Fruit fly (Drosophila melanogaster) whole organism, embryonic: Measurements from ENCODE around the gene sll.

Source experiments
- Adf1 ChIP-seq: fragments of 200-800 bp; sonication (Bioruptor generic); IDR thresholded peaks from 2 replicates; pipeline ENCODE4 v1.3.6; 2022; ENCODE audit warnings: missing biosample characterization, missing genetic modification characterization
- Aef1 ChIP-seq: fragments of 200-800 bp; sonication (Bioruptor generic); IDR thresholded peaks from 3 replicates; pipeline ENCODE4 v1.3.6; 2022; ENCODE audit warnings: missing biosample characterization, missing genetic modification characterization
- Atf6 ChIP-seq: fragments of 200-800 bp; sonication (Bioruptor generic); IDR thresholded peaks from 2 replicates; pipeline ENCODE4 v1.3.6; 2022; ENCODE audit warnings: missing biosample characterization, missing genetic modification characterization
- CG10321 ChIP-seq: fragments of 200-800 bp; sonication (Bioruptor generic); IDR thresholded peaks from 2 replicates; pipeline ENCODE4 v1.3.6; 2022; ENCODE audit warnings: missing biosample characterization, missing genetic modification characterization
- CG10462 ChIP-seq: fragments of 200-800 bp; sonication (Bioruptor generic); optimal IDR thresholded peaks from 2 replicates; lab custom pipeline; 2016; ENCODE audit warnings: missing biosample characterization, missing genetic modification characterization
- CG10565 ChIP-seq: fragments of 200-800 bp; sonication (Bioruptor generic); optimal IDR thresholded peaks from 3 replicates; lab custom pipeline; 2016; ENCODE audit warnings: missing biosample characterization, mild to moderate bottlenecking, missing genetic modification characterization
- CG10654 ChIP-seq: fragments of 200-800 bp; sonication (Bioruptor generic); optimal IDR thresholded peaks from 2 replicates; lab custom pipeline; 2016; ENCODE audit warnings: missing biosample characterization, missing genetic modification characterization
- CG12391 ChIP-seq: fragments of 200-800 bp; sonication (Bioruptor generic); optimal IDR thresholded peaks from 3 replicates; lab custom pipeline; 2018; ENCODE audit warnings: missing biosample characterization, mild to moderate bottlenecking, missing genetic modification characterization, moderate library complexity
- CG12769 ChIP-seq: fragments of 200-800 bp; sonication (Bioruptor generic); optimal IDR thresholded peaks from 2 replicates; lab custom pipeline; 2019; ENCODE audit warnings: missing biosample characterization, mild to moderate bottlenecking, missing genetic modification characterization, moderate library complexity
- CG13296 ChIP-seq: fragments of 200-800 bp; sonication (Bioruptor generic); optimal IDR thresholded peaks from 3 replicates; lab custom pipeline; 2018; ENCODE audit warnings: missing biosample characterization, mild to moderate bottlenecking, missing genetic modification characterization
- CG15269 ChIP-seq: fragments of 200-800 bp; sonication (Bioruptor generic); optimal IDR thresholded peaks from 2 replicates; lab custom pipeline; 2018; ENCODE audit warnings: missing biosample characterization, mild to moderate bottlenecking, missing genetic modification characterization, moderate library complexity
- CG1647 ChIP-seq: fragments of 200-800 bp; sonication (Bioruptor generic); optimal IDR thresholded peaks from 3 replicates; lab custom pipeline; 2016; ENCODE audit warnings: missing biosample characterization, missing genetic modification characterization
- CG17359 ChIP-seq: fragments of 200-800 bp; sonication (Bioruptor generic); optimal IDR thresholded peaks from 3 replicates; lab custom pipeline; 2018; ENCODE audit warnings: missing biosample characterization, mild to moderate bottlenecking, missing genetic modification characterization, moderate library complexity
- CG17385 ChIP-seq: fragments of 200-800 bp; sonication (Bioruptor generic); optimal IDR thresholded peaks from 3 replicates; lab custom pipeline; 2018; ENCODE audit warnings: missing biosample characterization, mild to moderate bottlenecking, missing genetic modification characterization
- CG18599 ChIP-seq: fragments of 200-800 bp; sonication (Bioruptor generic); optimal IDR thresholded peaks from 3 replicates; lab custom pipeline; 2017; ENCODE audit warnings: missing biosample characterization, missing genetic modification characterization, mild to moderate bottlenecking, moderate library complexity, missing genetic modification reagents
- CG30431 ChIP-seq: fragments of 200-800 bp; sonication (Bioruptor generic); optimal IDR thresholded peaks from 2 replicates; lab custom pipeline; 2017; ENCODE audit warnings: missing biosample characterization, missing genetic modification characterization
- CG31224 ChIP-seq: fragments of 200-800 bp; sonication (Bioruptor generic); IDR thresholded peaks from 2 replicates; pipeline ENCODE4 v1.3.6; 2022; ENCODE audit warnings: missing biosample characterization, missing genetic modification characterization
- CG32767 ChIP-seq: fragments of 200-800 bp; sonication (Bioruptor generic); IDR thresholded peaks from 2 replicates; pipeline ENCODE4 v1.3.6; 2022; ENCODE audit warnings: missing biosample characterization, missing genetic modification characterization
- CG6654 ChIP-seq: fragments of 200-800 bp; sonication (Bioruptor generic); optimal IDR thresholded peaks from 2 replicates; lab custom pipeline; 2017; ENCODE audit warnings: missing biosample characterization, mild to moderate bottlenecking, missing genetic modification characterization
- CG7786 ChIP-seq: fragments of 200-800 bp; sonication (Bioruptor generic); optimal IDR thresholded peaks from 2 replicates; lab custom pipeline; 2016; ENCODE audit warnings: missing biosample characterization, missing genetic modification characterization
- CG7963 ChIP-seq: fragments of 200-800 bp; sonication (Bioruptor generic); IDR thresholded peaks from 3 replicates; pipeline ENCODE4 v1.3.6; 2022; ENCODE audit warnings: missing biosample characterization, missing genetic modification characterization; ENCODE audit not compliant: partially characterized antibody
- CG8478 ChIP-seq: fragments of >200 bp; optimal IDR thresholded peaks from 2 replicates; lab custom pipeline; 2018
- CG8765 ChIP-seq: fragments of 200-800 bp; sonication (Bioruptor generic); IDR thresholded peaks from 2 replicates; pipeline ENCODE4 v1.3.6; 2022; ENCODE audit warnings: missing biosample characterization, missing genetic modification characterization
- CG9609 ChIP-seq: fragments of 200-800 bp; sonication (Bioruptor generic); optimal IDR thresholded peaks from 3 replicates; lab custom pipeline; 2016; ENCODE audit warnings: missing biosample characterization, missing genetic modification characterization
- CkIIα-i1 ChIP-seq: fragments of 200-800 bp; sonication (Bioruptor generic); IDR thresholded peaks from 2 replicates; pipeline ENCODE4 v1.3.6; 2022; ENCODE audit warnings: missing biosample characterization, missing genetic modification characterization
- D19A ChIP-seq: fragments of 200-800 bp; optimal IDR thresholded peaks from 3 replicates; lab custom pipeline; 2019; ENCODE audit warnings: missing biosample characterization, mild to moderate bottlenecking, missing genetic modification characterization, moderate library complexity
- Doc3 ChIP-seq: fragments of 200-800 bp; sonication (Bioruptor generic); IDR thresholded peaks from 3 replicates; pipeline ENCODE4 v1.3.6; 2022; ENCODE audit warnings: missing biosample characterization, missing genetic modification characterization; ENCODE audit not compliant: partially characterized antibody
- ERR ChIP-seq: fragments of 200-800 bp; sonication (Bioruptor generic); optimal IDR thresholded peaks from 2 replicates; lab custom pipeline; 2016; ENCODE audit warnings: missing biosample characterization, missing genetic modification characterization
- Ets65A ChIP-seq: fragments of 200-800 bp; sonication (Bioruptor generic); peaks from one replicate; lab custom pipeline; 2016; ENCODE audit warnings: missing biosample characterization, missing genetic modification characterization
- Hr78 ChIP-seq, 2 experiments: fragments of 200-800 bp in 1 of 2; fragments of >200 bp in 1 of 2; sonication (Bioruptor generic) in 1 of 2; optimal IDR thresholded peaks; 2 replicates each; lab custom pipeline; 2017 to 2019; ENCODE audit warnings: missing biosample characterization in 2 of 2, missing genetic modification characterization in 2 of 2, mild to moderate bottlenecking in 1 of 2, moderate library complexity in 1 of 2
- Hsf ChIP-seq: fragments of 200-800 bp; sonication (Bioruptor generic); optimal IDR thresholded peaks from 3 replicates; lab custom pipeline; 2016; ENCODE audit warnings: missing biosample characterization, missing genetic modification characterization
- Jarid2 ChIP-seq: fragments of 200-800 bp; sonication (Bioruptor generic); optimal IDR thresholded peaks from 3 replicates; lab custom pipeline; 2017; ENCODE audit warnings: mild to moderate bottlenecking, missing biosample characterization, missing genetic modification reagents, missing genetic modification characterization
- Kr ChIP-seq: fragments of 200-800 bp; sonication (Bioruptor generic); optimal IDR thresholded peaks from 2 replicates; lab custom pipeline; 2017; ENCODE audit warnings: missing biosample characterization, mild to moderate bottlenecking, missing genetic modification characterization
- Mes4 ChIP-seq: fragments of 200-800 bp; sonication (Bioruptor generic); optimal IDR thresholded peaks from 2 replicates; lab custom pipeline; 2016; ENCODE audit warnings: missing biosample characterization, missing genetic modification characterization
- Neu2 ChIP-seq: fragments of 200-800 bp; sonication (Bioruptor generic); optimal IDR thresholded peaks from 3 replicates; lab custom pipeline; 2016; ENCODE audit warnings: missing biosample characterization, missing genetic modification characterization, borderline replicate concordance
- Rx ChIP-seq: fragments of 200-800 bp; sonication (Bioruptor generic); IDR thresholded peaks from 2 replicates; pipeline ENCODE4 v1.3.6; 2022; ENCODE audit warnings: missing biosample characterization, missing genetic modification characterization
- Sry-β ChIP-seq: fragments of 200-800 bp; sonication (Bioruptor generic); optimal IDR thresholded peaks from 2 replicates; lab custom pipeline; 2018; ENCODE audit warnings: missing biosample characterization, mild to moderate bottlenecking, missing genetic modification characterization, moderate library complexity
- amos ChIP-seq: fragments of 200-800 bp; sonication (Bioruptor generic); IDR thresholded peaks from 2 replicates; pipeline ENCODE4 v1.3.6; 2022; ENCODE audit warnings: missing biosample characterization, missing genetic modification characterization; ENCODE audit not compliant: partially characterized antibody
- cad ChIP-seq: fragments of >200 bp; optimal IDR thresholded peaks from 2 replicates; lab custom pipeline; 2017; ENCODE audit warnings: missing biosample characterization, missing genetic modification characterization
- disco-r ChIP-seq: fragments of 200-800 bp; sonication (Bioruptor generic); optimal IDR thresholded peaks from 2 replicates; lab custom pipeline; 2016; ENCODE audit warnings: missing biosample characterization, missing genetic modification characterization
- gsb ChIP-seq: fragments of 200-800 bp; sonication (Bioruptor generic); IDR thresholded peaks from 2 replicates; pipeline ENCODE4 v1.3.6; 2022; ENCODE audit warnings: missing biosample characterization, missing genetic modification characterization
- inv ChIP-seq: fragments of 200-800 bp; sonication (Bioruptor generic); IDR thresholded peaks from 2 replicates; pipeline ENCODE4 v1.3.6; 2022; ENCODE audit warnings: missing biosample characterization, missing genetic modification characterization; ENCODE audit not compliant: partially characterized antibody
- knrl ChIP-seq: fragments of 200-800 bp; sonication (Bioruptor generic); IDR thresholded peaks from 3 replicates; pipeline ENCODE4 v1.3.6; 2022; ENCODE audit warnings: missing biosample characterization, missing genetic modification characterization; ENCODE audit not compliant: partially characterized antibody
- lab ChIP-seq: fragments of 200-800 bp; sonication (Bioruptor generic); optimal IDR thresholded peaks from 3 replicates; lab custom pipeline; 2017; ENCODE audit warnings: missing biosample characterization, missing genetic modification characterization, mild to moderate bottlenecking, moderate library complexity, missing genetic modification reagents
- nerfin-1 ChIP-seq: fragments of 200-800 bp; sonication (Bioruptor generic); optimal IDR thresholded peaks from 3 replicates; lab custom pipeline; 2019; ENCODE audit warnings: missing biosample characterization, mild to moderate bottlenecking, missing genetic modification characterization, moderate library complexity
- ro ChIP-seq: fragments of 200-800 bp; sonication (Bioruptor generic); IDR thresholded peaks from 2 replicates; pipeline ENCODE4 v1.3.6; 2022; ENCODE audit warnings: missing biosample characterization, missing genetic modification characterization
- salm ChIP-seq: fragments of 200-800 bp; sonication (Bioruptor generic); optimal IDR thresholded peaks from 2 replicates; lab custom pipeline; 2018; ENCODE audit warnings: missing biosample characterization, mild to moderate bottlenecking, missing genetic modification characterization
- sima ChIP-seq: fragments of 200-800 bp; sonication (Bioruptor generic); optimal IDR thresholded peaks from 2 replicates; lab custom pipeline; 2016; ENCODE audit warnings: missing biosample characterization, missing genetic modification characterization
- toy ChIP-seq: fragments of 200-800 bp; sonication (Bioruptor generic); IDR thresholded peaks from 2 replicates; pipeline ENCODE4 v1.3.6; 2022; ENCODE audit warnings: missing biosample characterization, missing genetic modification characterization

The sll gene

DNA sequence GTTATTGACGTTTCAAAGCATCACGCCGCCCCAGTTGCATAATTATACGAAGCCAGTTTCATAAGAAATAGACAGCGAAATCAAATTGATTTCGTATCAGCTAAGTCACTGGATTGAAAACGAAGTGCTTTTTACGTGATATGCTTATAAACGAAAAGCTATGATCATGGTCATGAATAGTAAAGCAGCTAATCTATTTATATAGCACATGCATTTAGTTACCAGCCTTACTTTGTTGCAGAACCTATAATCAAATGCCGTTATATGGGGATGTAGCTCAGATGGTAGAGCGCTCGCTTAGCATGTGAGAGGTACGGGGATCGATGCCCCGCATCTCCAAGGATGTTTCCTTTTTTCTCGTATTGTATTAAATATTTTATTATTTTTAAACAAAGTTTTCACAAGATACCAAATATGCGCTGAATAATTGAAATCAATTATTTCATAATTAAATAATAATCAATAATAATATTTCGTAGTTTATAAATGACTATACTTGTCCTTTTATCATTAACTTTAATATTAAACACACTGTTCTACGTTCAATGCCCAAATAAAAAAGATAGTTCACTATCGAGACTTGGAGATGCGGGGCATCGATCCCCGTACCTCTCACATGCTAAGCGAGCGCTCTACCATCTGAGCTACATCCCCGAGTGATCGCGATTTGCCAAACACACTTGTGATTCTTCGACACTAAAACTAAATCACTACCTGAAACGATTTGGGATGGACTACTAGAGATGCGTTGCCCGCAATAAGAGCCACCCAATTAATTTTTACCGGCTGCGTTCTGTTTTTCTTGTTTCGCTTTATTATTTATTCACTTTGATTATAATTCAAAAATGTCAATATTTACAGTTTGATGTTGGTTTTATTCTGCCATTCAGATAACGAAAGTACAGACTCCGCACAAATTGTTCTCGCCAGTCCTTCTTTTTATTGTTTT lies 40.5 kb downstream of the sll start (continued):
- TF ChIP-seq ro (GFP tag; lab: Robert Waterston, UW) = no peak
- TF ChIP-seq CG8765 (GFP tag; lab: Robert Waterston, UW) = no peak
- peak; percentile 11 for TF ChIP-seq lab (GFP tag; lab: Kevin White, UChicago)
- TF ChIP-seq CG17359 = peak; percentile 10
- TF ChIP-seq Jarid2 (GFP tag; lab: Kevin White, UChicago) = no peak
- TF ChIP-seq Kr (GFP tag; lab: Kevin White, UChicago) = no peak
- TF ChIP-seq CG10462 (GFP tag; lab: Kevin White, UChicago) = no peak
- TF ChIP-seq CG13296 (GFP tag; lab: Kevin White, UChicago) = no peak
- TF ChIP-seq Hr78 (GFP tag; optimal IDR thresholded peaks at IDR 0.05; lab: Kevin White, UChicago) = no peak
- TF ChIP-seq CG31224 (GFP tag; lab: Robert Waterston, UW) = no peak
- no peak for TF ChIP-seq CG12769 (tag; lab: Kevin White, UChicago)
- no peak for TF ChIP-seq CG30431 (GFP tag; lab: Kevin White, UChicago)
- TF ChIP-seq Hsf = no peak
- no peak for TF ChIP-seq cad (GFP tag; lab: Kevin White, UChicago)
- TF ChIP-seq CG12391 (tag; lab: Kevin White, UChicago) = no peak
- TF ChIP-seq Aef1 (GFP tag; lab: Robert Waterston, UW) = no peak
- TF ChIP-seq salm = peak; percentile 79
- TF ChIP-seq CG10654 = no peak
- no peak for TF ChIP-seq CG8478
- no peak for TF ChIP-seq CG15269
- no peak for TF ChIP-seq Mes4
- peak; percentile 55; the same call in 2 of the 3 replicates for TF ChIP-seq knrl (GFP tag; lab: Robert Waterston, UW)
- TF ChIP-seq CkIIα-i1 = no peak
- no peak for TF ChIP-seq gsb (GFP tag; lab: Robert Waterston, UW)
- TF ChIP-seq CG10565 (GFP tag; lab: Kevin White, UChicago) = no peak
- TF ChIP-seq CG7963 (GFP tag; lab: Robert Waterston, UW) = peak; percentile 64; the same call in 1 of the 3 replicates
- TF ChIP-seq CG17385 (GFP tag; lab: Kevin White, UChicago) = no peak
- TF ChIP-seq Adf1 = no peak
- no peak for TF ChIP-seq sima
- peak; percentile 41; the same call in 1 of the 2 replicates for TF ChIP-seq inv (GFP tag; lab: Robert Waterston, UW)
- no peak for TF ChIP-seq ERR
- TF ChIP-seq nerfin-1 (tag; lab: Kevin White, UChicago) = no peak
- no peak for TF ChIP-seq CG32767 (GFP tag; lab: Robert Waterston, UW)
- TF ChIP-seq Neu2 = no peak
- TF ChIP-seq CG6654 = no peak
- no peak for TF ChIP-seq CG1647 (GFP tag; lab: Kevin White, UChicago)
- peak; percentile 70 for TF ChIP-seq Sry-β
- TF ChIP-seq CG18599 (GFP tag; lab: Kevin White, UChicago) = no peak
- TF ChIP-seq Atf6 = no peak
- TF ChIP-seq amos (GFP tag; lab: Robert Waterston, UW) = peak; percentile 76
- TF ChIP-seq Doc3 (GFP tag; lab: Robert Waterston, UW) = no peak
- TF ChIP-seq CG9609 (GFP tag; lab: Kevin White, UChicago) = no peak
- TF ChIP-seq disco-r (GFP tag; lab: Kevin White, UChicago) = no peak
- no peak for TF ChIP-seq toy
- no peak for TF ChIP-seq Rx (GFP tag; lab: Robert Waterston, UW)
- TF ChIP-seq D19A (tag; lab: Kevin White, UChicago) = no peak
- peak; percentile 59 for TF ChIP-seq Ets65A (GFP tag; lab: Kevin White, UChicago)
- no peak for TF ChIP-seq CG7786 (GFP tag; lab: Kevin White, UChicago)
- TF ChIP-seq CG10321 (GFP tag; lab: Robert Waterston, UW) = no peak
